Fruit fly (Drosophila melanogaster) whole organism, adult: ENCODE results near the gene CG5565.

ENCODE experiments used
- CG11617 ChIP-seq: fragments of 200-800 bp; sonication (Bioruptor generic); optimal IDR thresholded peaks from 2 replicates; lab custom pipeline; 2017; ENCODE audit warnings: mild to moderate bottlenecking, missing biosample characterization, missing genetic modification reagents, missing genetic modification characterization
- CG12768 ChIP-seq: fragments of 200-800 bp; sonication (Bioruptor generic); optimal IDR thresholded peaks from 2 replicates; lab custom pipeline; 2017; ENCODE audit warnings: missing biosample characterization, missing genetic modification characterization, mild to moderate bottlenecking, moderate library complexity, missing genetic modification reagents
- CG14711 ChIP-seq: fragments of 200-800 bp; sonication (Bioruptor generic); optimal IDR thresholded peaks from 2 replicates; lab custom pipeline; 2018; ENCODE audit warnings: missing biosample characterization, mild to moderate bottlenecking, missing genetic modification characterization, moderate library complexity
- CG1620 ChIP-seq: fragments of 200-800 bp; sonication (Bioruptor generic); optimal IDR thresholded peaks from 2 replicates; lab custom pipeline; 2016; ENCODE audit warnings: missing biosample characterization, missing genetic modification characterization
- CG33017 ChIP-seq: fragments of 200-800 bp; sonication (Bioruptor generic); optimal IDR thresholded peaks from 2 replicates; lab custom pipeline; 2018; ENCODE audit warnings: missing biosample characterization, mild to moderate bottlenecking, missing genetic modification characterization, moderate library complexity
- CG5204 ChIP-seq: fragments of 200-800 bp; sonication (Bioruptor generic); optimal IDR thresholded peaks from 2 replicates; lab custom pipeline; 2016; ENCODE audit warnings: missing biosample characterization, missing genetic modification characterization
- CG7045 ChIP-seq: fragments of 200-800 bp; sonication (Bioruptor generic); optimal IDR thresholded peaks from 2 replicates; lab custom pipeline; 2017; ENCODE audit warnings: missing biosample characterization, mild to moderate bottlenecking, missing genetic modification characterization
- CG7101 ChIP-seq: fragments of 200-800 bp; sonication (Bioruptor generic); optimal IDR thresholded peaks from 2 replicates; lab custom pipeline; 2018; ENCODE audit warnings: missing biosample characterization, mild to moderate bottlenecking, missing genetic modification characterization, moderate library complexity
- Clk ChIP-seq: fragments of 200-800 bp; sonication (Bioruptor generic); optimal IDR thresholded peaks from 2 replicates; lab custom pipeline; 2017; ENCODE audit warnings: missing biosample characterization, missing genetic modification characterization
- Crg-1 ChIP-seq: fragments of 200-800 bp; sonication (Bioruptor generic); optimal IDR thresholded peaks from 2 replicates; lab custom pipeline; 2016; ENCODE audit warnings: missing biosample characterization, missing genetic modification characterization
- Hr96 ChIP-seq: fragments of 200-800 bp; sonication (Bioruptor generic); optimal IDR thresholded peaks from 2 replicates; lab custom pipeline; 2016; ENCODE audit warnings: missing biosample characterization, missing genetic modification characterization
- Mnt ChIP-seq: fragments of 200-800 bp; sonication (Bioruptor generic); optimal IDR thresholded peaks from 2 replicates; lab custom pipeline; 2016; ENCODE audit warnings: missing biosample characterization, mild to moderate bottlenecking, missing genetic modification characterization
- bab1 ChIP-seq: fragments of 200-800 bp; sonication (Bioruptor generic); optimal IDR thresholded peaks from 3 replicates; lab custom pipeline; 2019; ENCODE audit warnings: missing biosample characterization, mild to moderate bottlenecking, missing genetic modification characterization, moderate library complexity
- cic ChIP-seq: fragments of 200-800 bp; sonication (Bioruptor generic); optimal IDR thresholded peaks from 2 replicates; lab custom pipeline; 2017; ENCODE audit warnings: missing biosample characterization, mild to moderate bottlenecking, missing genetic modification characterization, moderate library complexity
- cnc ChIP-seq, 2 experiments: fragments of >200 bp; optimal IDR thresholded peaks; 2 replicates each; lab custom pipeline; 2017
- kay ChIP-seq: fragments of 200-800 bp; sonication (Bioruptor generic); peaks from one replicate; lab custom pipeline; 2016; ENCODE audit warnings: missing biosample characterization, missing genetic modification characterization, borderline replicate concordance
- ovo ChIP-seq: fragments of 200-800 bp; sonication (Bioruptor generic); optimal IDR thresholded peaks from 2 replicates; lab custom pipeline; 2016; ENCODE audit warnings: missing biosample characterization, missing genetic modification characterization
- pad ChIP-seq: fragments of 200-800 bp; sonication (Bioruptor generic); optimal IDR thresholded peaks from 3 replicates; lab custom pipeline; 2017; ENCODE audit warnings: missing biosample characterization, missing genetic modification characterization, mild to moderate bottlenecking, moderate library complexity, missing genetic modification reagents
- tj ChIP-seq: fragments of 200-800 bp; sonication (Bioruptor generic); optimal IDR thresholded peaks from 3 replicates; lab custom pipeline; 2017; ENCODE audit warnings: missing biosample characterization, mild to moderate bottlenecking, missing genetic modification characterization, moderate library complexity
- toe ChIP-seq: fragments of 200-800 bp; sonication (Bioruptor generic); optimal IDR thresholded peaks from 2 replicates; lab custom pipeline; 2016; ENCODE audit warnings: missing biosample characterization, missing genetic modification characterization

The CG5565 gene

dm6 chr2L:1355824-1356223 lies at the start of gene CG5565:
Gene CG5565 (minus strand): TSS chr2L:1355924.
- TF ChIP-seq bab1 (GFP tag; lab: Kevin White, UChicago): no peak
- TF ChIP-seq CG7101 (tag; lab: Kevin White, UChicago): no peak
- TF ChIP-seq tj (GFP tag; lab: Kevin White, UChicago): no peak
- no peak for TF ChIP-seq CG12768 (GFP tag; lab: Kevin White, UChicago)
- TF ChIP-seq kay (GFP tag; lab: Kevin White, UChicago): no peak

- no peak for TF ChIP-seq CG14711 (tag; lab: Kevin White, UChicago)
- TF ChIP-seq bab1 (GFP tag; lab: Kevin White, UChicago): no peak
- TF ChIP-seq CG5204 (GFP tag; lab: Kevin White, UChicago): no peak
- TF ChIP-seq ovo: no peak
- TF ChIP-seq cic (GFP tag; lab: Kevin White, UChicago): no peak
- no peak for TF ChIP-seq Crg-1 (GFP tag; lab: Kevin White, UChicago)
Observed at dm6 chr2L:1404896-1405453, 49.3 kb upstream of the CG5565 start.

dm6 chr2L:1402728-1403127 lies 47.0 kb upstream of the CG5565 start:
- TF ChIP-seq pad (GFP tag; lab: Kevin White, UChicago): no peak
- no peak for TF ChIP-seq Mnt (GFP tag; lab: Kevin White, UChicago)
- no peak for TF ChIP-seq cnc (optimal IDR thresholded peaks at IDR 0.05; lab: Kevin White, UChicago)
- TF ChIP-seq toe (GFP tag; lab: Kevin White, UChicago): no peak
- no peak for TF ChIP-seq CG1620 (GFP tag; lab: Kevin White, UChicago)

dm6 chr2L:1399434-1399833 lies 43.7 kb upstream of the CG5565 start:
- no peak for TF ChIP-seq CG12768 (GFP tag; lab: Kevin White, UChicago)
- no peak for TF ChIP-seq tj (GFP tag; lab: Kevin White, UChicago)
- no peak for TF ChIP-seq CG7045 (GFP tag; lab: Kevin White, UChicago)
- TF ChIP-seq toe (GFP tag; lab: Kevin White, UChicago): no peak
- TF ChIP-seq CG11617 (GFP tag; lab: Kevin White, UChicago): no peak
- TF ChIP-seq CG1620 (GFP tag; lab: Kevin White, UChicago): no peak
- no peak for TF ChIP-seq ovo
- TF ChIP-seq CG5204 (GFP tag; lab: Kevin White, UChicago): no peak
- no peak for TF ChIP-seq CG33017 (tag; lab: Kevin White, UChicago)
- no peak for TF ChIP-seq Crg-1 (GFP tag; lab: Kevin White, UChicago)
- TF ChIP-seq cnc (optimal IDR thresholded peaks at IDR 0.05; lab: Kevin White, UChicago): no peak
- no peak for TF ChIP-seq Clk (GFP tag; lab: Kevin White, UChicago)

dm6 chr2L:1393611-1394010 lies 37.9 kb upstream of the CG5565 start:
- TF ChIP-seq tj (GFP tag; lab: Kevin White, UChicago) (no peak), cic (GFP tag; lab: Kevin White, UChicago) (no peak), CG33017 (tag; lab: Kevin White, UChicago) (no peak), Clk (GFP tag; lab: Kevin White, UChicago) (no peak), CG14711 (tag; lab: Kevin White, UChicago) (no peak), Hr96 (GFP tag; lab: Kevin White, UChicago) (no peak), ovo (no peak), CG7101 (tag; lab: Kevin White, UChicago) (no peak), CG7045 (GFP tag; lab: Kevin White, UChicago) (no peak), cnc (optimal IDR thresholded peaks at IDR 0.05; lab: Kevin White, UChicago) (no peak), CG11617 (GFP tag; lab: Kevin White, UChicago) (no peak), pad (GFP tag; lab: Kevin White, UChicago) (no peak), CG12768 (GFP tag; lab: Kevin White, UChicago) (no peak)

dm6 chr2L:1390271-1390670 lies 34.5 kb upstream of the CG5565 start:
- no peak for TF ChIP-seq Hr96 (GFP tag; lab: Kevin White, UChicago)
- no peak for TF ChIP-seq Clk (GFP tag; lab: Kevin White, UChicago)
- TF ChIP-seq kay (GFP tag; lab: Kevin White, UChicago): no peak
- no peak for TF ChIP-seq bab1 (GFP tag; lab: Kevin White, UChicago)
- no peak for TF ChIP-seq cnc (optimal IDR thresholded peaks at IDR 0.05; lab: Kevin White, UChicago)
- TF ChIP-seq CG14711 (tag; lab: Kevin White, UChicago): no peak
- no peak for TF ChIP-seq CG5204 (GFP tag; lab: Kevin White, UChicago)
- no peak for TF ChIP-seq CG12768 (GFP tag; lab: Kevin White, UChicago)
- TF ChIP-seq toe (GFP tag; lab: Kevin White, UChicago): no peak
- no peak for TF ChIP-seq CG33017 (tag; lab: Kevin White, UChicago)
- TF ChIP-seq CG7101 (tag; lab: Kevin White, UChicago): no peak
- no peak for TF ChIP-seq CG1620 (GFP tag; lab: Kevin White, UChicago)
- no peak for TF ChIP-seq cic (GFP tag; lab: Kevin White, UChicago)
- TF ChIP-seq Crg-1 (GFP tag; lab: Kevin White, UChicago): no peak
- TF ChIP-seq ovo: no peak
- TF ChIP-seq tj (GFP tag; lab: Kevin White, UChicago): no peak
- no peak for TF ChIP-seq CG7045 (GFP tag; lab: Kevin White, UChicago)
